Fruit fly (Drosophila melanogaster) whole organism, embryonic: ENCODE data around the gene Tim17a2.
A peak's percentile ranks its signal among the peaks of the same experiment; 100 is the strongest.

Source experiments
- BtbVII ChIP-seq: fragments of 200-800 bp; sonication (Bioruptor generic); optimal IDR thresholded peaks from 3 replicates; lab custom pipeline; 2017; ENCODE audit warnings: missing biosample characterization, mild to moderate bottlenecking, missing genetic modification characterization
- CG10209 ChIP-seq: fragments of 200-800 bp; sonication (Bioruptor generic); optimal IDR thresholded peaks from 3 replicates; lab custom pipeline; 2017; ENCODE audit warnings: missing biosample characterization, mild to moderate bottlenecking, missing genetic modification characterization, missing genetic modification reagents
- CG11085 ChIP-seq: fragments of 200-800 bp; sonication (Bioruptor generic); IDR thresholded peaks from 2 replicates; pipeline ENCODE4 v1.3.6; 2022; ENCODE audit warnings: missing biosample characterization, missing genetic modification characterization
- CG14710 ChIP-seq: fragments of 200-800 bp; sonication (Bioruptor generic); optimal IDR thresholded peaks from 3 replicates; lab custom pipeline; 2019; ENCODE audit warnings: missing biosample characterization, mild to moderate bottlenecking, missing genetic modification characterization, moderate library complexity
- CG1603 ChIP-seq: fragments of 200-800 bp; sonication (Bioruptor generic); optimal IDR thresholded peaks from 2 replicates; lab custom pipeline; 2019; ENCODE audit warnings: missing biosample characterization, mild to moderate bottlenecking, missing genetic modification characterization, moderate library complexity
- CG1647 ChIP-seq: fragments of 200-800 bp; sonication (Bioruptor generic); optimal IDR thresholded peaks from 3 replicates; lab custom pipeline; 2016; ENCODE audit warnings: missing biosample characterization, missing genetic modification characterization
- CG1792 ChIP-seq: fragments of 200-800 bp; sonication (Bioruptor generic); optimal IDR thresholded peaks from 2 replicates; lab custom pipeline; 2016; ENCODE audit warnings: missing biosample characterization, missing genetic modification characterization
- CG31388 ChIP-seq: fragments of 200-800 bp; sonication (Bioruptor generic); optimal IDR thresholded peaks from 2 replicates; lab custom pipeline; 2016; ENCODE audit warnings: missing biosample characterization, missing genetic modification characterization
- CG3281 ChIP-seq: fragments of 200-800 bp; sonication (Bioruptor generic); optimal IDR thresholded peaks from 3 replicates; lab custom pipeline; 2017; ENCODE audit warnings: missing biosample characterization, mild to moderate bottlenecking, missing genetic modification characterization
- CG3726 ChIP-seq: fragments of 200-800 bp; sonication (Bioruptor generic); IDR thresholded peaks from 3 replicates; pipeline ENCODE4, ENCODE4 v1.3.6; 2022; ENCODE audit warnings: missing biosample characterization, missing genetic modification characterization
- CG4282 ChIP-seq: fragments of 200-800 bp; sonication (Bioruptor generic); optimal IDR thresholded peaks from 2 replicates; lab custom pipeline; 2016; ENCODE audit warnings: missing biosample characterization, missing genetic modification characterization
- CG5180 ChIP-seq: fragments of 200-800 bp; sonication (Bioruptor generic); optimal IDR thresholded peaks from 3 replicates; lab custom pipeline; 2017; ENCODE audit warnings: missing biosample characterization, missing genetic modification characterization, mild to moderate bottlenecking, moderate library complexity, missing genetic modification reagents
- CG6254 ChIP-seq: fragments of 200-800 bp; sonication (Bioruptor generic); optimal IDR thresholded peaks from 3 replicates; lab custom pipeline; 2017; ENCODE audit warnings: mild to moderate bottlenecking, missing biosample characterization, missing genetic modification reagents, missing genetic modification characterization
- CG6765 ChIP-seq: fragments of 200-800 bp; sonication (Bioruptor generic); optimal IDR thresholded peaks from 3 replicates; lab custom pipeline; 2017; ENCODE audit warnings: missing biosample characterization, mild to moderate bottlenecking, missing genetic modification characterization
- CG9437 ChIP-seq: fragments of 200-800 bp; sonication (Bioruptor generic); optimal IDR thresholded peaks from 2 replicates; lab custom pipeline; 2018; ENCODE audit warnings: missing biosample characterization, mild to moderate bottlenecking, missing genetic modification characterization
- CG9727 ChIP-seq: fragments of 200-800 bp; sonication (Bioruptor generic); optimal IDR thresholded peaks from 3 replicates; lab custom pipeline; 2017; ENCODE audit warnings: missing biosample characterization, mild to moderate bottlenecking, missing genetic modification characterization
- CG9817 ChIP-seq: fragments of 200-800 bp; sonication (Bioruptor generic); optimal IDR thresholded peaks from 2 replicates; lab custom pipeline; 2018; ENCODE audit warnings: missing biosample characterization, mild to moderate bottlenecking, missing genetic modification characterization, moderate library complexity
- CHES-1-like ChIP-seq: fragments of 200-800 bp; sonication (Bioruptor generic); optimal IDR thresholded peaks from 2 replicates; lab custom pipeline; 2016; ENCODE audit warnings: missing biosample characterization, missing genetic modification characterization
- CTCF ChIP-seq: fragments of 200-800 bp; sonication (Bioruptor generic); optimal IDR thresholded peaks from 2 replicates; lab custom pipeline; 2017; ENCODE audit warnings: missing biosample characterization, mild to moderate bottlenecking, missing genetic modification characterization, moderate library complexity
- D19A ChIP-seq: fragments of 200-800 bp; optimal IDR thresholded peaks from 3 replicates; lab custom pipeline; 2019; ENCODE audit warnings: missing biosample characterization, mild to moderate bottlenecking, missing genetic modification characterization, moderate library complexity
- Dad ChIP-seq: fragments of 200-800 bp; sonication (Bioruptor generic); optimal IDR thresholded peaks from 3 replicates; lab custom pipeline; 2016; ENCODE audit warnings: missing biosample characterization, missing genetic modification characterization
- Deaf1 ChIP-seq: fragments of 200-800 bp; optimal IDR thresholded peaks from 3 replicates; lab custom pipeline; 2019; ENCODE audit warnings: missing biosample characterization, mild to moderate bottlenecking, missing genetic modification characterization, moderate library complexity
- Dip2 ChIP-seq: fragments of 200-800 bp; sonication (Bioruptor generic); IDR thresholded peaks from 2 replicates; pipeline ENCODE4 v1.3.6; 2022; ENCODE audit warnings: missing biosample characterization, missing genetic modification characterization
- Dip3 ChIP-seq: fragments of 200-800 bp; sonication (Bioruptor generic); optimal IDR thresholded peaks from 3 replicates; lab custom pipeline; 2016; ENCODE audit warnings: missing biosample characterization, missing genetic modification characterization
- Dll ChIP-seq: fragments of 200-800 bp; sonication (Bioruptor generic); IDR thresholded peaks from 4 replicates; pipeline ENCODE4 v1.3.6; 2022; ENCODE audit warnings: missing biosample characterization, missing genetic modification characterization; ENCODE audit not compliant: partially characterized antibody
- HLH3B ChIP-seq: fragments of 200-800 bp; sonication (Bioruptor generic); IDR thresholded peaks from 2 replicates; pipeline ENCODE4 v1.3.6; 2022; ENCODE audit warnings: missing biosample characterization, missing genetic modification characterization
- Hey ChIP-seq: fragments of 200-800 bp; sonication (Bioruptor generic); optimal IDR thresholded peaks from 3 replicates; lab custom pipeline; 2018; ENCODE audit warnings: missing biosample characterization, mild to moderate bottlenecking, missing genetic modification characterization
- Hr51 ChIP-seq, 2 experiments: fragments of 200-800 bp; sonication (Bioruptor generic); optimal IDR thresholded peaks; 2 replicates in 1 of 2; 3 replicates in 1 of 2; lab custom pipeline; 2016 to 2018; ENCODE audit warnings: missing biosample characterization in 2 of 2, missing genetic modification characterization in 2 of 2, mild to moderate bottlenecking in 1 of 2, moderate library complexity in 1 of 2
- abd-A ChIP-seq: fragments of 200-800 bp; sonication (Bioruptor generic); optimal IDR thresholded peaks from 3 replicates; lab custom pipeline; 2019; ENCODE audit warnings: missing biosample characterization, mild to moderate bottlenecking, missing genetic modification characterization, moderate library complexity
- ato ChIP-seq: fragments of 200-800 bp; sonication (Bioruptor generic); IDR thresholded peaks from 2 replicates; pipeline ENCODE4 v1.3.6; 2022; ENCODE audit warnings: missing biosample characterization, missing genetic modification characterization; ENCODE audit not compliant: partially characterized antibody
- croc ChIP-seq: fragments of 200-800 bp; sonication (Bioruptor generic); conservative IDR thresholded peaks from 3 replicates; pipeline ENCODE4 v1.3.6; 2022; ENCODE audit warnings: missing biosample characterization, missing genetic modification characterization
- disco-r ChIP-seq: fragments of 200-800 bp; sonication (Bioruptor generic); optimal IDR thresholded peaks from 2 replicates; lab custom pipeline; 2016; ENCODE audit warnings: missing biosample characterization, missing genetic modification characterization
- eve ChIP-seq, 2 experiments: fragments of >200 bp; optimal IDR thresholded peaks; 2 replicates each; lab custom pipeline; 2017; ENCODE audit warnings: missing biosample characterization in 2 of 2, missing genetic modification characterization in 2 of 2
- fd102C ChIP-seq: fragments of 200-800 bp; sonication (Bioruptor generic); optimal IDR thresholded peaks from 2 replicates; lab custom pipeline; 2018; ENCODE audit warnings: missing biosample characterization, mild to moderate bottlenecking, missing genetic modification characterization, moderate library complexity
- fd3F ChIP-seq: fragments of 200-800 bp; sonication (Bioruptor generic); optimal IDR thresholded peaks from 2 replicates; lab custom pipeline; 2018; ENCODE audit warnings: missing biosample characterization, mild to moderate bottlenecking, missing genetic modification characterization, moderate library complexity
- ken ChIP-seq: fragments of 200-800 bp; sonication (Bioruptor generic); IDR thresholded peaks from 3 replicates; pipeline ENCODE4 v1.3.6; 2022; ENCODE audit warnings: missing biosample characterization, missing genetic modification characterization
- mld ChIP-seq: fragments of 200-800 bp; sonication (Bioruptor generic); IDR thresholded peaks from 3 replicates; pipeline ENCODE4 v1.3.6; 2022; ENCODE audit warnings: missing biosample characterization, missing genetic modification characterization; ENCODE audit not compliant: partially characterized antibody
- nau ChIP-seq: fragments of 200-800 bp; sonication (Bioruptor generic); optimal IDR thresholded peaks from 3 replicates; lab custom pipeline; 2017; ENCODE audit warnings: missing biosample characterization, mild to moderate bottlenecking, missing genetic modification characterization, missing genetic modification reagents
- nerfin-2 ChIP-seq: fragments of 200-800 bp; sonication (Bioruptor generic); IDR thresholded peaks from 2 replicates; pipeline ENCODE4 v1.3.6; 2022; ENCODE audit warnings: missing biosample characterization, missing genetic modification characterization; ENCODE audit not compliant: partially characterized antibody
- nom ChIP-seq: fragments of 200-800 bp; sonication (Bioruptor generic); optimal IDR thresholded peaks from 2 replicates; lab custom pipeline; 2017; ENCODE audit warnings: missing biosample characterization, missing genetic modification characterization, mild to moderate bottlenecking, moderate library complexity, missing genetic modification reagents
- oc ChIP-seq: fragments of 200-800 bp; sonication (Bioruptor generic); optimal IDR thresholded peaks from 2 replicates; lab custom pipeline; 2018; ENCODE audit warnings: missing biosample characterization, mild to moderate bottlenecking, missing genetic modification characterization, moderate library complexity
- otp ChIP-seq: fragments of 200-800 bp; sonication (Bioruptor generic); IDR thresholded peaks from 3 replicates; pipeline ENCODE4, ENCODE4 v1.3.6; 2022; ENCODE audit warnings: missing biosample characterization, missing genetic modification characterization
- prd ChIP-seq, 3 experiments: fragments of >200 bp in 2 of 3; fragments of 200-800 bp in 1 of 3; sonication (Bioruptor generic) in 1 of 3; optimal IDR thresholded peaks in 2 of 3; IDR thresholded peaks in 1 of 3; 2 replicates in 2 of 3; 3 replicates in 1 of 3; pipeline versions ENCODE4 v1.3.6 to Lab custom; 2017 to 2022; ENCODE audit warnings: missing biosample characterization in 1 of 3, missing genetic modification characterization in 1 of 3
- pros ChIP-seq: fragments of 200-800 bp; sonication (Bioruptor generic); optimal IDR thresholded peaks from 3 replicates; lab custom pipeline; 2019; ENCODE audit warnings: missing biosample characterization, mild to moderate bottlenecking, missing genetic modification characterization, moderate library complexity
- sc ChIP-seq, 3 experiments: fragments of >200 bp in 2 of 3; fragments of 200-800 bp in 1 of 3; sonication (Bioruptor generic) in 1 of 3; optimal IDR thresholded peaks; 2 replicates in 2 of 3; 3 replicates in 1 of 3; lab custom pipeline; 2017; ENCODE audit warnings: mild to moderate bottlenecking in 1 of 3, missing biosample characterization in 1 of 3, missing genetic modification characterization in 1 of 3, missing genetic modification reagents in 1 of 3
- tgo ChIP-seq: fragments of 200-800 bp; sonication (Bioruptor generic); IDR thresholded peaks from 3 replicates; pipeline ENCODE4 v1.3.6; 2022; ENCODE audit warnings: missing biosample characterization, missing genetic modification characterization

The Tim17a2 gene

dm6 chr3R:5215334-5216307, 46.9 kb downstream of the Tim17a2 start (continued):
- TF ChIP-seq fd3F (GFP tag; lab: Kevin White, UChicago) (peak; percentile 58), nau (GFP tag; lab: Kevin White, UChicago) (peak; percentile 99), CG9437 (GFP tag; lab: Kevin White, UChicago) (peak; percentile 44), prd (optimal IDR thresholded peaks at IDR 0.05; lab: Kevin White, UChicago) (no peak), prd (GFP tag; IDR thresholded peaks at IDR 0.05; lab: Robert Waterston, UW) (peak; percentile 91), Hey (tag; lab: Kevin White, UChicago) (peak; percentile 91), CG31388 (GFP tag; lab: Kevin White, UChicago) (peak; percentile 96), CG5180 (GFP tag; lab: Kevin White, UChicago) (peak; percentile 94), nerfin-2 (GFP tag; lab: Robert Waterston, UW) (no peak; the same call in 1 of the 2 replicates), ken (peak; percentile 98), sc (optimal IDR thresholded peaks at IDR 0.05; lab: Kevin White, UChicago) (no peak), sc (GFP tag; optimal IDR thresholded peaks at IDR 0.05; lab: Kevin White, UChicago) (peak; percentile 100), tgo (peak; percentile 82), BtbVII (GFP tag; lab: Kevin White, UChicago) (peak; percentile 90), CG4282 (peak; percentile 96), nom (GFP tag; lab: Kevin White, UChicago) (peak; percentile 89), CG1603 (tag; lab: Kevin White, UChicago) (peak; percentile 98), CG9727 (peak; percentile 100), CG6765 (GFP tag; lab: Kevin White, UChicago) (peak; percentile 56), disco-r (GFP tag; lab: Kevin White, UChicago) (peak; percentile 98), CG3281 (GFP tag; lab: Kevin White, UChicago) (peak; percentile 64), ato (GFP tag; lab: Robert Waterston, UW) (no peak), CG1792 (GFP tag; lab: Kevin White, UChicago) (peak; percentile 99), Dip3 (GFP tag; lab: Kevin White, UChicago) (peak; percentile 63), CG1647 (peak; percentile 98), CG14710 (tag; lab: Kevin White, UChicago) (peak; percentile 98), HLH3B (GFP tag; lab: Robert Waterston, UW) (peak; percentile 97), oc (tag; lab: Kevin White, UChicago) (peak; percentile 99), CG3726 (peak; percentile 94), mld (no peak), pros (peak; percentile 69), abd-A (tag; lab: Kevin White, UChicago) (peak; percentile 13), croc (GFP tag; lab: Robert Waterston, UW) (peak; percentile 83), CG6254 (GFP tag; lab: Kevin White, UChicago) (peak; percentile 97), otp (GFP tag; lab: Robert Waterston, UW) (peak; percentile 100), D19A (tag; lab: Kevin White, UChicago) (peak; percentile 91), CTCF (GFP tag; lab: Kevin White, UChicago) (peak; percentile 72), CG10209 (GFP tag; lab: Kevin White, UChicago) (peak; percentile 99), Hr51 (GFP tag; optimal IDR thresholded peaks at IDR 0.05; lab: Kevin White, UChicago) (peak; percentile 77 to 99), eve (GFP tag; optimal IDR thresholded peaks at IDR 0.05; lab: Kevin White, UChicago) (peak in 1 of 2 experiments; percentile 25), CHES-1-like (GFP tag; lab: Kevin White, UChicago) (peak; percentile 98), CG9817 (peak; percentile 67), fd102C (GFP tag; lab: Kevin White, UChicago) (peak; percentile 100), CG11085 (GFP tag; lab: Robert Waterston, UW) (peak; percentile 79), Dad (peak; percentile 96), Dip2 (no peak), Dll (GFP tag; lab: Robert Waterston, UW) (no peak), Deaf1 (peak; percentile 51)
